Fruit fly (Drosophila melanogaster) Kc167 (cell line): ENCODE measurements around the gene CG4911.

Experiments used
- Myc ChIP-seq: fragments of >200 bp; optimal IDR thresholded peaks from 2 replicates; lab custom pipeline; 2017; ENCODE audit warnings: missing external identifiers
- Sin3A ChIP-seq: fragments of >200 bp; optimal IDR thresholded peaks from 2 replicates; lab custom pipeline; 2018; ENCODE audit warnings: missing external identifiers
- h ChIP-seq: fragments of >200 bp; optimal IDR thresholded peaks from 3 replicates; lab custom pipeline; 2018; ENCODE audit warnings: missing external identifiers
- insv ChIP-seq: fragments of >200 bp; optimal IDR thresholded peaks from 3 replicates; lab custom pipeline; 2018; ENCODE audit warnings: missing external identifiers
- psq ChIP-seq: fragments of >200 bp; optimal IDR thresholded peaks from 2 replicates; lab custom pipeline; 2017; ENCODE audit warnings: missing external identifiers
- ttk ChIP-seq: sonication (Bioruptor generic); optimal IDR thresholded peaks from 2 replicates; lab custom pipeline; 2017; ENCODE audit warnings: missing external identifiers

The CG4911 gene

DNA sequence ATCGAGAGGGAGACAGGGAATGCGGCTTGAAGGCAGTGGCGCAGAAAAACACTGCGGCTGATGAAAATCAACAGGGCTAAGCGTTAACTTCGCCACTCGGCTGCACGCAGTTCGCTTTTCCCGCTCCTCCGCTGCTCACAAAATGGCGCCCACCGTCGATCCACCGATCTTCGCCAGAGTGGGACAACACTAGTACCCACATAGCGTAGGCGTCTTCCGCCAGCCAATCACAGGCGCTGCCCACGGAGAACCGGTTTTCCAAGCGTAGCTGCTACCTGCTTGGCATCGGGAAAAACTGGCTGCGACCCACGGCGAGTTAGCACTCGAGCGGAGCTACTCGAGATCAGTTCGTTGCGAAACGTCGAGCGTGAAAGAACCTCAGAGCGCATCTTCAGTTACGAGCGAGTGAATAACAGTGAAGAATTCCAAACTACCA, 31.5 kb downstream of the CG4911 start, which contains the start of gene Doc1:
Doc1 (plus strand) TSS at position 334 of the 436 bp plus-strand sequence.
- TF ChIP-seq h (lab: Kevin White, UChicago), result no peak
- TF ChIP-seq insv (lab: Kevin White, UChicago), result no peak
- no peak for TF ChIP-seq Myc (lab: Kevin White, UChicago)
- TF ChIP-seq psq (lab: Kevin White, UChicago), result no peak
- TF ChIP-seq Sin3A (lab: Kevin White, UChicago), result no peak
- TF ChIP-seq ttk (lab: Kevin White, UChicago), result no peak

DNA sequence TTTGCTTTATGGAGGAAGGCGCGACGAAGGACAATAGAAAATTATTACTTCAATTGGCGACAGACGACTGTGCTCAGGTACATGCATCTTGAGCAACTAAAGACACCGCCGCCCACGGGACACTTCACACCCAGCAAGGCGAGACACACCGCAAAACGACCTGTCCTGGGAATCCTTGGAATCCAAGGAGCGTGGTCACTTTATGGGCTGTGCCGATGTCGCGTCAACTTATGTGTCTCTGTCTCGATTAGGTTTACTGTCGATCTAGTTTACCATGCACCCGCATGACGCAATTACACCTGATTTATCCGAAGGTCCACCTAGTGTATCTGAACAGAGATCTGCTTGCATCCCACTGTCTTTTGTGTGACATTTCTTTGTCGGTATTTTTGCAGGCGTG, 33.3 kb downstream of the CG4911 start:
- no peak for TF ChIP-seq h (lab: Kevin White, UChicago)
- no peak for TF ChIP-seq ttk (lab: Kevin White, UChicago)
- TF ChIP-seq Sin3A (lab: Kevin White, UChicago), result no peak
- no peak for TF ChIP-seq insv (lab: Kevin White, UChicago)
- no peak for TF ChIP-seq psq (lab: Kevin White, UChicago)
- TF ChIP-seq Myc (lab: Kevin White, UChicago), result no peak

DNA sequence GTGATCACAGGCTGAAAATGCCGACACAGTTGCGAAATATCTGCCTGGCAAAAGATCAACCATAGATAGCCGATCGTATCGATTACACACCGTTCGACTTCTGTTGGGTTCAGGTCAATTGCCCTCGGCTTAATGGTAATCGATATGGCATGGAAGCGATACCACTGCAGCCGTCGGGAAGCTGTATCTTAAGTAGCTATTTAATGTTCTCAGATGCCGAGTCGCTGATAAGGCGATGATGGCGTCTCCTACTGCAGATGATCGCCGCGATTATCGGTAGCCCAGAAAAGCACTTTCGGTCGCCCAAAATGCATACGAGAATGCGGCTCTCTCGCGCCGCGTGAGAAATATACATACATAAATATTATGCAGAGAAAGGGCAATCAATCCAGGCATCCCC, 34.9 kb downstream of the CG4911 start:
- TF ChIP-seq h (lab: Kevin White, UChicago), result no peak
- no peak for TF ChIP-seq Myc (lab: Kevin White, UChicago)
- TF ChIP-seq Sin3A (lab: Kevin White, UChicago), result no peak
- no peak for TF ChIP-seq ttk (lab: Kevin White, UChicago)
- no peak for TF ChIP-seq insv (lab: Kevin White, UChicago)

dm6 chr3L:9033999-9034626, 38.4 kb downstream of the CG4911 start:
- TF ChIP-seq insv (lab: Kevin White, UChicago), result no peak
- TF ChIP-seq Myc (lab: Kevin White, UChicago), result no peak
- TF ChIP-seq h (lab: Kevin White, UChicago), result no peak
- no peak for TF ChIP-seq psq (lab: Kevin White, UChicago)
- no peak for TF ChIP-seq Sin3A (lab: Kevin White, UChicago)
- no peak for TF ChIP-seq ttk (lab: Kevin White, UChicago)

- TF ChIP-seq Myc (lab: Kevin White, UChicago) (no peak), insv (lab: Kevin White, UChicago) (no peak), Sin3A (lab: Kevin White, UChicago) (no peak), psq (lab: Kevin White, UChicago) (no peak), h (lab: Kevin White, UChicago) (no peak), ttk (lab: Kevin White, UChicago) (no peak)
Observed at dm6 chr3L:9033537-9033936, 39.0 kb downstream of the CG4911 start.

dm6 chr3L:9032871-9033270, 39.7 kb downstream of the CG4911 start:
- no peak for TF ChIP-seq Sin3A (lab: Kevin White, UChicago)
- TF ChIP-seq h (lab: Kevin White, UChicago), result no peak
- no peak for TF ChIP-seq insv (lab: Kevin White, UChicago)
- TF ChIP-seq psq (lab: Kevin White, UChicago), result no peak
- TF ChIP-seq Myc (lab: Kevin White, UChicago), result no peak
- TF ChIP-seq ttk (lab: Kevin White, UChicago), result no peak

- no peak for TF ChIP-seq insv (lab: Kevin White, UChicago)
- no peak for TF ChIP-seq Sin3A (lab: Kevin White, UChicago)
Observed at dm6 chr3L:9029183-9029789, 43.2 kb downstream of the CG4911 start.

- TF ChIP-seq Sin3A (lab: Kevin White, UChicago) (no peak), psq (lab: Kevin White, UChicago) (no peak), insv (lab: Kevin White, UChicago) (no peak), h (lab: Kevin White, UChicago) (no peak), ttk (lab: Kevin White, UChicago) (no peak), Myc (lab: Kevin White, UChicago) (no peak)
Observed at dm6 chr3L:9028057-9028456, 44.5 kb downstream of the CG4911 start.

DNA sequence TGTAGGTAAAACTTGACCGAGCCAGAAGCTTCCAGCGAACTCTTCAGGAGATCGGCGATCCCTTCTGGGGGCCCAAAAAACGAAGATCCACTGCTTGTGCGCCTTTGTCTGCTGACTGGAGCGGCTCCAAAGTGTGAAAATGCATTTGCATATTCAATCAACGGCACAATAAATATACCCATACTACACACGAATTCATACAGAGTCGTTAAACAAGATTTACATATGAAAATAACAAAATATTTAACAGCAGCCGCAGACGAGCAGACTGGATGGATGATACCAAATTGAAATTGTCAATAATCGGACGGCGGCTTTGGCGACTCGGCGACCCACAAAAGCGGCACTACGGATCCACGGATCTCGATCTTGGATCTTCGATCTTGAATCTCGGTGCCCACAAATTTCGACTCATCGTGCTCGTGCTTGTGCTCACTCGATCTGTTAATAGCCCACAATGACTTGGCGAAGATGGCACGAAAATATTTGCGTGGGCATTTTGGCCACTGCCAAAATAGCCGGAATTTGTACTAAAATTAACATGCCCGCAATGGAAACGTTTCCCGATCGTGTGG, 45.3 kb downstream of the CG4911 start:
- TF ChIP-seq h (lab: Kevin White, UChicago), result no peak
- no peak for TF ChIP-seq Sin3A (lab: Kevin White, UChicago)
- no peak for TF ChIP-seq Myc (lab: Kevin White, UChicago)
- TF ChIP-seq ttk (lab: Kevin White, UChicago), result no peak
- TF ChIP-seq psq (lab: Kevin White, UChicago), result no peak
- TF ChIP-seq insv (lab: Kevin White, UChicago), result no peak

DNA sequence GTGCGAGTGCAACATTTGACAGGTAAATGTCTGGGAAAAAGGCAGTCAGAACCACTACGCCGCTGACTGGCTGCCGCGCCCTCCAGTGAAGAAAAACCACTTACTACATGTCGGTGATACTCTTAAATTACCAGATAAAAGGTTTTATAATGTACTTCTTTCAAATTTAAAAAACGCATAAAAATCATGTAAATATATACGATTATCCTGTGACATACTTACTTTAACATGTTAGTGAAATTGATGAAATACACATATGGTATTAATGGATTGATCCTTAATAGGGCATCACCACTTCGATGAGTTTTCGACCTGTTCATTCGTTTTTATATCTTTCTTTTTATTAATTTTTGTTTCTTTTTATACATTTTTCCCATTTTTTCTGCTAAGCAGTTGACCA, 46.0 kb downstream of the CG4911 start:
- TF ChIP-seq Sin3A (lab: Kevin White, UChicago) (no peak), h (lab: Kevin White, UChicago) (no peak), psq (lab: Kevin White, UChicago) (no peak), Myc (lab: Kevin White, UChicago) (no peak), insv (lab: Kevin White, UChicago) (no peak), ttk (lab: Kevin White, UChicago) (no peak)

dm6 chr3L:9025680-9026079, 46.9 kb downstream of the CG4911 start:
- no peak for TF ChIP-seq Myc (lab: Kevin White, UChicago)
- no peak for TF ChIP-seq Sin3A (lab: Kevin White, UChicago)
- no peak for TF ChIP-seq ttk (lab: Kevin White, UChicago)
- no peak for TF ChIP-seq psq (lab: Kevin White, UChicago)
